Fruit fly (Drosophila melanogaster): ENCODE results near the gene Grx3.
A peak's percentile ranks its signal among the peaks of the same experiment; 100 is the strongest.

DNA sequence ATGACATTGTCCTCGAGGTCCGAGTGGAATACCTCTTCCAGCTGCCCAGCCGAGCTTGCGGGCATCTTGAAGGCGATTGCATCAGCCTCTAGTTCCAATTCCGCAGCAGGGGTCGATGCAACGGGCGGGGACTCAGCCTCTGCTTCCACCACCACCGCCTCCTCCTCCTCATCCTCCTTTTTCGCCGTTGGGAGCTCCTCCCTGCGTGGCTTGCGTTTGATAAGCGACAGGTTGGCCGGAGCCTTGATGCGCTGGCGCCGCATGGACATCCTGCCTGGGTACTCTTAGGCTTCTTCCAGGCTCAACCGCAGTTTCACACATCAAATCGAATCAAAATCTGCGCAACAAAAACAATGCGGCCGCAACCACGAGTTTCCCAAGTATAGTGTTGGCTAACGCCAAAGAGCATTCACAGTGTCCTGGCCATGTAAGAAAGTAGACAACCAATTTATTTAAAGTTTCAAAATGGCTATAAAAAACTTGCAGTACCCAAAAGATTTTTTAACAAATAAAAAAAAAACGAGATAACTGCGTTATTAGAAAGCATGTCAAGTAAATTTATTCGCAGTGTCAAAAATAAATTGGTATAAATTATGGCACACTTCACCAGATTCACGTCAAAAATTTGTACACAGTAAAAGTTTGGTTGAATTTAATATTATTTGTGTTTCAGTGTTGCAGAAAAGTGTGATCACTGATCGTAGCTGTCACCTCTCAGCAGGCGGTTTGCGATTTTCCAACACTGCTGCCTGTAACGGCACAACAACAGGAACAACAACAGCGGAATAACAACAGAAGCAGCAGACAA lies 7.4 kb downstream of the Grx3 start, which contains the start of the genes Bdp1 and CG6565:
- TF ChIP-seq Hr78 (GFP tag; optimal IDR thresholded peaks at IDR 0.05) (no peak), ken (GFP tag; IDR thresholded peaks at IDR 0.05) (peak; percentile 95), CG7839 (tag; optimal IDR thresholded peaks at IDR 0.05) (peak; percentile 97), CG17912 (GFP tag; optimal IDR thresholded peaks at IDR 0.05) (peak; percentile 58), Ets97D (GFP tag; optimal IDR thresholded peaks at IDR 0.05) (peak; percentile 95), Ptx1 (GFP tag; IDR thresholded peaks at IDR 0.05) (peak; percentile 98), CG2129 (GFP tag; IDR thresholded peaks at IDR 0.05; ENCODE audit: partially characterized antibody) (no peak), Hr39 (optimal IDR thresholded peaks at IDR 0.05) (no peak), CG30431 (GFP tag; optimal IDR thresholded peaks at IDR 0.05) (peak; percentile 98), aop (GFP tag; IDR thresholded peaks at IDR 0.05) (no peak), hkb (optimal IDR thresholded peaks at IDR 0.05) (peak; percentile 91), hkb (GFP tag; IDR thresholded peaks at IDR 0.05) (peak; percentile 93), CG3163 (GFP tag; optimal IDR thresholded peaks at IDR 0.05) (peak; percentile 91)
